In the genomic region with DNA sequence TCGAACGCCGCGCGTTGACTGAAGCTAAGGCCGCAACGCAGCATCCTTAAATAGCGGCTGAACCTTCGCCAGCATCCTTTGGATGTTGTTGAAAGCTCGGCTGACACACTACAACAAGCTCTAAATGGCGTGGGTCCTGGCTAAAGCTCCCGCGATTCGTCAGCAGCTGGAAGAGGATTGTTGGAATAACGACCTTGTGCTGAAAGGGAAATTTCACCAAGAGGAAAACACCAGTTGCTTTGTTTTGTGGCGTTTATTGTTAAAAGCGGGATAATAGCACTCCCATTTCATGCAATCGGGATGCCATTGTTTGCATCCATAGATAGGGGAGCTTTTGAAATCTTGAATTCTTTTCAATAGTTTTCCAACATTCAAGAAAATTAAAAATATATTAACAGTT, we compare ENCODE assay signal across 2 fruit fly cellular contexts.
TF ChIP-seq lines count a peak whose summit lies in the region.

Gene Nos (minus strand): TSS at position 21 of the 400 bp plus-strand sequence.

- no peak for TF ChIP-seq CTCF in whole organism, embryonic (GFP tag; optimal IDR thresholded peaks at IDR 0.05; lab: Kevin White, UChicago)

TF ChIP-seq in whole organism, embryonic, 481 proteins besides CTCF, POLR2A, EP300 and RAD21:
- peak; percentile 95 for TF ChIP-seq scrt (GFP tag; optimal IDR thresholded peaks at IDR 0.05; lab: Kevin White, UChicago)
- TF ChIP-seq shn (GFP tag; optimal IDR thresholded peaks at IDR 0.05; lab: Kevin White, UChicago) = no peak
- peak; percentile 11 for TF ChIP-seq pzg (GFP tag; optimal IDR thresholded peaks at IDR 0.05; lab: Kevin White, UChicago)
- TF ChIP-seq ssp (GFP tag; IDR thresholded peaks at IDR 0.05; lab: Robert Waterston, UW) = no peak
TF ChIP-seq in whole organism, embryonic: peak in this region for 2.

TF ChIP-seq in whole organism, pupa, 21 proteins besides CTCF, POLR2A, EP300 and RAD21:
- TF ChIP-seq CG34367 (tag; optimal IDR thresholded peaks at IDR 0.05; lab: Kevin White, UChicago) (no peak), Pif1B (GFP tag; optimal IDR thresholded peaks at IDR 0.05; lab: Kevin White, UChicago) (no peak), CG8301 (tag; optimal IDR thresholded peaks at IDR 0.05; lab: Kevin White, UChicago) (no peak), CG12605 (GFP tag; IDR thresholded peaks at IDR 0.05; lab: Robert Waterston, UW) (peak; percentile 76), CG32121 (GFP tag; IDR thresholded peaks at IDR 0.05; lab: Robert Waterston, UW) (no peak), CG17806 (tag; optimal IDR thresholded peaks at IDR 0.05; lab: Kevin White, UChicago) (no peak), CG14655 (GFP tag; optimal IDR thresholded peaks at IDR 0.05; lab: Kevin White, UChicago) (no peak), D1 (tag; optimal IDR thresholded peaks at IDR 0.05; lab: Kevin White, UChicago) (no peak)
